Comparison of ENCODE assay signal across 2 fruit fly cellular contexts in the genomic region with DNA sequence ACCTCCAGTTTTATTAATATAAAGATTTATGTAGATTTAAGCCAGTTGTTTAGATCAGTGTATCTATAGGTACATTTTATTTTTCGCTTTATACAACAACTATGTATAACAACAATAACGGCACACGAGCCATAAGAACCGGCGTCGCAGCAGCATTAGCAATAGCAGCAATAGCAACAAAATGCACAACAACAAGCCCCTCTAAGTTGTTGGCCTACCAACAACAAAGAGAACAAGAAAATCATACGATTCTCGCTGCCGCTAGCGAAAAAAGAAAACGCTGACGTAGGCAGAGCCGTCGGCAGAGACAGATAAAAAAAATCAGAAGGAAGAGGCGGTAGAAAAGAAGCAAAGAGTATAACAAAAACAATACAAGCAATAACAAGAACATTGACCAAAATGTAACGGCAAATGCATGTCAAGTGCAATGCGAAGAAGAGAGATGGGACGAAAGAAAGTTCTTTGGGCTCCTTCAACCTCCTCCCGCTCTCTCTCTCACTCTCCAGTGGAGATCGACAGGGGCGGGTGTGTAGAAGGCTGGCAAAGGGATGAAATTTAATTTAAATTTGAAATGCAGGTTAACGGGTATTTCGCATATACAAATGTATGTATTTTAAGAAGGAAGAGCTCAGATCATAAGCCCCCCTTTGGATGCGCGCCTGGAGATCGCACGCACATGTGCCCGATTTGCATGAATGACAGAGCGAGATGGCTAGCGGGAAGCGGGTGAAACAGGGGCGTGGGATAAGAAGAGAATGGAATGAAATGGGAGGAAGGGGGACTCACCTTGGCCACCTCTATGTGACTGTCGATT.
TF ChIP-seq lines count a peak whose summit lies in the region.

No protein-coding gene starts in this region.

TF ChIP-seq in whole organism, embryonic, 481 proteins besides CTCF, POLR2A, EP300 and RAD21 (continued from another document and continues in another):
- TF ChIP-seq sug (tag; optimal IDR thresholded peaks at IDR 0.05; lab: Kevin White, UChicago) (peak; percentile 77), CG12942 (GFP tag; optimal IDR thresholded peaks at IDR 0.05; lab: Kevin White, UChicago) (peak; percentile 98), shn (GFP tag; optimal IDR thresholded peaks at IDR 0.05; lab: Kevin White, UChicago) (peak; percentile 98), Bdp1 (GFP tag; optimal IDR thresholded peaks at IDR 0.05; lab: Kevin White, UChicago) (peak; percentile 93), CG4404 (GFP tag; IDR thresholded peaks at IDR 0.05; lab: Robert Waterston, UW) (peak; percentile 99), CG1529 (GFP tag; optimal IDR thresholded peaks at IDR 0.05; lab: Kevin White, UChicago) (peak; percentile 98), H15 (GFP tag; IDR thresholded peaks at IDR 0.05; lab: Robert Waterston, UW) (peak; percentile 99), ems (GFP tag; optimal IDR thresholded peaks at IDR 0.05; lab: Kevin White, UChicago) (peak; percentile 99), mld (GFP tag; IDR thresholded peaks at IDR 0.05; lab: Robert Waterston, UW; ENCODE audit: partially characterized antibody) (no peak), pho (GFP tag; optimal IDR thresholded peaks at IDR 0.05; lab: Kevin White, UChicago) (peak; percentile 98), CG11560 (tag; IDR thresholded peaks at IDR 0.05; lab: Robert Waterston, UW) (peak; percentile 92), CG12219 (GFP tag; optimal IDR thresholded peaks at IDR 0.05; lab: Kevin White, UChicago) (peak; percentile 97), Xbp1 (GFP tag; optimal IDR thresholded peaks at IDR 0.05; lab: Kevin White, UChicago) (peak; percentile 99), Ada2b (GFP tag; IDR thresholded peaks at IDR 0.05; lab: Robert Waterston, UW) (peak; percentile 97), CG34376 (GFP tag; optimal IDR thresholded peaks at IDR 0.05; lab: Kevin White, UChicago) (peak; percentile 76), ewg (GFP tag; optimal IDR thresholded peaks at IDR 0.05; lab: Kevin White, UChicago) (peak; percentile 98), sr (GFP tag; IDR thresholded peaks at IDR 0.05; lab: Robert Waterston, UW) (peak; percentile 95), Awh (GFP tag; IDR thresholded peaks at IDR 0.05; lab: Robert Waterston, UW) (peak; percentile 99), B-H2 (GFP tag; optimal IDR thresholded peaks at IDR 0.05; lab: Kevin White, UChicago) (peak; percentile 67), CG17912 (GFP tag; optimal IDR thresholded peaks at IDR 0.05; lab: Kevin White, UChicago) (peak; percentile 58), CG3838 (GFP tag; optimal IDR thresholded peaks at IDR 0.05; lab: Kevin White, UChicago) (peak; percentile 96), tin (GFP tag; optimal IDR thresholded peaks at IDR 0.05; lab: Kevin White, UChicago) (peak; percentile 99), CG2202 (tag; optimal IDR thresholded peaks at IDR 0.05; lab: Kevin White, UChicago) (peak; percentile 99), sna (GFP tag; IDR thresholded peaks at IDR 0.05; lab: Robert Waterston, UW; ENCODE audit: partially characterized antibody) (no peak), Rfx (GFP tag; IDR thresholded peaks at IDR 0.05; lab: Robert Waterston, UW) (peak; percentile 99), CG12155 (GFP tag; optimal IDR thresholded peaks at IDR 0.05; lab: Kevin White, UChicago) (peak; percentile 98), nerfin-1 (tag; optimal IDR thresholded peaks at IDR 0.05; lab: Kevin White, UChicago) (peak; percentile 93), lab (GFP tag; optimal IDR thresholded peaks at IDR 0.05; lab: Kevin White, UChicago) (peak; percentile 99), CG11398 (GFP tag; optimal IDR thresholded peaks at IDR 0.05; lab: Kevin White, UChicago) (peak; percentile 97), CG6175 (GFP tag; IDR thresholded peaks at IDR 0.05; lab: Robert Waterston, UW) (peak; percentile 97), Abd-B (GFP tag; optimal IDR thresholded peaks at IDR 0.05; lab: Kevin White, UChicago) (peak; percentile 98), da (GFP tag; optimal IDR thresholded peaks at IDR 0.05; lab: Kevin White, UChicago) (peak; percentile 97), BEAF-32 (GFP tag; optimal IDR thresholded peaks at IDR 0.05; lab: Kevin White, UChicago) (no peak), CG7357 (GFP tag; IDR thresholded peaks at IDR 0.05; lab: Robert Waterston, UW) (peak; percentile 94), Meics (GFP tag; optimal IDR thresholded peaks at IDR 0.05; lab: Kevin White, UChicago) (peak; percentile 96), GATAe (GFP tag; conservative IDR thresholded peaks at IDR 0.05; lab: Robert Waterston, UW) (peak; percentile 86), bowl (GFP tag; IDR thresholded peaks at IDR 0.05; lab: Robert Waterston, UW) (peak; percentile 94), gsb-n (tag; optimal IDR thresholded peaks at IDR 0.05; lab: Kevin White, UChicago) (peak; percentile 98), CG2116 (GFP tag; optimal IDR thresholded peaks at IDR 0.05; lab: Kevin White, UChicago) (peak; percentile 80), en (GFP tag; optimal IDR thresholded peaks at IDR 0.05; lab: Kevin White, UChicago) (peak; percentile 94), crc (GFP tag; optimal IDR thresholded peaks at IDR 0.05; lab: Kevin White, UChicago) (peak; percentile 97), twi (tag; optimal IDR thresholded peaks at IDR 0.05; lab: Kevin White, UChicago) (peak; percentile 96), caup (GFP tag; optimal IDR thresholded peaks at IDR 0.05; lab: Kevin White, UChicago; ENCODE audit: severe bottlenecking) (peak; percentile 96), Sry-β (GFP tag; optimal IDR thresholded peaks at IDR 0.05; lab: Kevin White, UChicago) (peak; percentile 74), CG18262 (tag; optimal IDR thresholded peaks at IDR 0.05; lab: Kevin White, UChicago) (peak; percentile 99), C15 (GFP tag; IDR thresholded peaks at IDR 0.05; lab: Robert Waterston, UW) (peak; percentile 96), CG16813 (GFP tag; IDR thresholded peaks at IDR 0.05; lab: Robert Waterston, UW; ENCODE audit: partially characterized antibody) (no peak), ato (GFP tag; IDR thresholded peaks at IDR 0.05; lab: Robert Waterston, UW; ENCODE audit: partially characterized antibody) (no peak), pum (GFP tag; optimal IDR thresholded peaks at IDR 0.05; lab: Kevin White, UChicago) (peak; percentile 99), Hmx (GFP tag; optimal IDR thresholded peaks at IDR 0.05; lab: Kevin White, UChicago) (peak; percentile 94), ERR (GFP tag; optimal IDR thresholded peaks at IDR 0.05; lab: Kevin White, UChicago) (peak; percentile 95), CG42726 (GFP tag; IDR thresholded peaks at IDR 0.05; lab: Robert Waterston, UW; ENCODE audit: partially characterized antibody) (no peak), tio (GFP tag; optimal IDR thresholded peaks at IDR 0.05; lab: Kevin White, UChicago) (peak; percentile 97), wdn (GFP tag; IDR thresholded peaks at IDR 0.05; lab: Robert Waterston, UW) (peak; percentile 98), Spps (tag; optimal IDR thresholded peaks at IDR 0.05; lab: Kevin White, UChicago) (peak; percentile 96), sqz (GFP tag; optimal IDR thresholded peaks at IDR 0.05; lab: Kevin White, UChicago) (peak; percentile 93), Gug (GFP tag; IDR thresholded peaks at IDR 0.05; lab: Robert Waterston, UW) (peak; percentile 99), dm (GFP tag; optimal IDR thresholded peaks at IDR 0.05; lab: Kevin White, UChicago) (peak; percentile 98), CG9215 (GFP tag; IDR thresholded peaks at IDR 0.05; lab: Robert Waterston, UW) (peak; percentile 97), Myb (GFP tag; optimal IDR thresholded peaks at IDR 0.05; lab: Kevin White, UChicago) (peak; percentile 93)

TF ChIP-seq in whole organism, prepupa, 60 proteins besides CTCF, POLR2A, EP300 and RAD21 (continued from another document):
- peak; percentile 100 for TF ChIP-seq Met (GFP tag; optimal IDR thresholded peaks at IDR 0.05; lab: Kevin White, UChicago)
- peak; percentile 99 for TF ChIP-seq CG1621 (tag; optimal IDR thresholded peaks at IDR 0.05; lab: Kevin White, UChicago)
- peak; percentile 99 for TF ChIP-seq eg (GFP tag; IDR thresholded peaks at IDR 0.05; lab: Robert Waterston, UW)
- peak; percentile 98 for TF ChIP-seq Ets96B (tag; optimal IDR thresholded peaks at IDR 0.05; lab: Kevin White, UChicago)
- peak; percentile 100 for TF ChIP-seq esn (GFP tag; optimal IDR thresholded peaks at IDR 0.05; lab: Kevin White, UChicago)
- peak; percentile 100 for TF ChIP-seq Sox102F (GFP tag; optimal IDR thresholded peaks at IDR 0.05; lab: Kevin White, UChicago)
- peak; percentile 96 for TF ChIP-seq fd85E (GFP tag; optimal IDR thresholded peaks at IDR 0.05; lab: Kevin White, UChicago)
- peak; percentile 100 for TF ChIP-seq svp (GFP tag; lab: Kevin White, UChicago)
- TF ChIP-seq lz (GFP tag; optimal IDR thresholded peaks at IDR 0.05; lab: Kevin White, UChicago), result peak; percentile 100
- peak; percentile 99 for TF ChIP-seq Lpt (GFP tag; optimal IDR thresholded peaks at IDR 0.05; lab: Kevin White, UChicago)
- peak; percentile 99 for TF ChIP-seq CG10631 (GFP tag; optimal IDR thresholded peaks at IDR 0.05; lab: Kevin White, UChicago)
- TF ChIP-seq Hr38 (GFP tag; optimal IDR thresholded peaks at IDR 0.05; lab: Kevin White, UChicago), result peak; percentile 83
- peak; percentile 99 for TF ChIP-seq CG7368 (GFP tag; optimal IDR thresholded peaks at IDR 0.05; lab: Kevin White, UChicago)
- peak; percentile 76 for TF ChIP-seq fkh (GFP tag; optimal IDR thresholded peaks at IDR 0.05; lab: Kevin White, UChicago)
